Worm (Caenorhabditis elegans) whole organism, L2 larva: ENCODE data around the gene F59B2.12.

Source experiments
- C34F6.9 ChIP-seq: fragments of 150-350 bp; optimal IDR thresholded peaks from 2 replicates; lab custom pipeline; 2014; ENCODE audit warnings: missing biosample characterization, missing genetic modification characterization
- F13H6.1 ChIP-seq: sonication (generic microtip); optimal IDR thresholded peaks from 2 replicates; lab custom pipeline; 2016; ENCODE audit warnings: missing genetic modification characterization, missing compliant biosample characterization
- R02D3.7 ChIP-seq: fragments of 150-350 bp; optimal IDR thresholded peaks from 2 replicates; lab custom pipeline; 2014; ENCODE audit warnings: missing biosample characterization, missing genetic modification characterization
- Y55F3AM.14 ChIP-seq: fragments of 200-800 bp; sonication (Bioruptor generic); optimal IDR thresholded peaks from 2 replicates; lab custom pipeline; 2018; ENCODE audit warnings: mild to moderate bottlenecking, missing genetic modification characterization, missing compliant biosample characterization
- ZK546.5 ChIP-seq: sonication (generic microtip); optimal IDR thresholded peaks from 2 replicates; lab custom pipeline; 2017; ENCODE audit warnings: missing biosample characterization, missing genetic modification characterization
- alr-1 ChIP-seq: fragments of 150-350 bp; optimal IDR thresholded peaks from 2 replicates; lab custom pipeline; 2014; ENCODE audit warnings: missing biosample characterization, missing genetic modification characterization
- aly-2 ChIP-seq: fragments of 150-350 bp; optimal IDR thresholded peaks from 2 replicates; lab custom pipeline; 2014; ENCODE audit warnings: missing biosample characterization, missing genetic modification characterization
- blmp-1 ChIP-seq: sonication (generic microtip); optimal IDR thresholded peaks from 2 replicates; lab custom pipeline; 2017; ENCODE audit warnings: missing genetic modification characterization, mild to moderate bottlenecking, missing compliant biosample characterization, antibody characterized with exemption, moderate library complexity; ENCODE audit not compliant: insufficient read depth
- ceh-82 ChIP-seq: fragments of 150-350 bp; optimal IDR thresholded peaks from 2 replicates; lab custom pipeline; 2014; ENCODE audit warnings: missing biosample characterization, missing genetic modification characterization
- crh-2 ChIP-seq: sonication (generic microtip); optimal IDR thresholded peaks from 2 replicates; lab custom pipeline; 2017; ENCODE audit warnings: missing biosample characterization, missing genetic modification characterization
- dmd-4 ChIP-seq: sonication (generic microtip); optimal IDR thresholded peaks from 2 replicates; lab custom pipeline; 2017; ENCODE audit warnings: missing biosample characterization, missing genetic modification characterization
- egl-27 ChIP-seq: sonication (generic microtip); optimal IDR thresholded peaks from 3 replicates; lab custom pipeline; 2017; ENCODE audit warnings: missing biosample characterization, missing genetic modification reagents, missing genetic modification characterization
- elt-3 ChIP-seq: sonication (generic microtip); optimal IDR thresholded peaks from 2 replicates; lab custom pipeline; 2017; ENCODE audit warnings: missing biosample characterization, missing genetic modification characterization
- fos-1 ChIP-seq: fragments of 150-350 bp; optimal IDR thresholded peaks from 2 replicates; lab custom pipeline; 2014; ENCODE audit warnings: missing biosample characterization, missing genetic modification characterization
- gmeb-1 ChIP-seq: fragments of 150-350 bp; optimal IDR thresholded peaks from 2 replicates; lab custom pipeline; 2014; ENCODE audit warnings: missing biosample characterization, missing genetic modification characterization
- lin-11 ChIP-seq: fragments of 150-350 bp; sonication (generic microtip); optimal IDR thresholded peaks from 2 replicates; lab custom pipeline; 2014; ENCODE audit warnings: missing biosample characterization, missing genetic modification characterization, inconsistent platforms, mixed read lengths
- lin-13 ChIP-seq: fragments of 150-350 bp; optimal IDR thresholded peaks from 2 replicates; lab custom pipeline; 2014; ENCODE audit warnings: missing biosample characterization, missing genetic modification reagents, missing genetic modification characterization
- lsy-2 ChIP-seq, 2 experiments: fragments of 150-350 bp in 1 of 2; sonication (generic microtip) in 1 of 2; optimal IDR thresholded peaks; 2 replicates each; lab custom pipeline; 2014 to 2017; ENCODE audit warnings: missing biosample characterization in 2 of 2, missing genetic modification characterization in 2 of 2
- mab-5 ChIP-seq: fragments of 150-350 bp; optimal IDR thresholded peaks from 2 replicates; lab custom pipeline; 2014; ENCODE audit warnings: missing biosample characterization, missing genetic modification characterization
- mbf-1 ChIP-seq: sonication (generic microtip); optimal IDR thresholded peaks from 2 replicates; lab custom pipeline; 2017; ENCODE audit warnings: missing biosample characterization, missing genetic modification characterization
- mdl-1 ChIP-seq, 2 experiments: fragments of 150-350 bp in 1 of 2; sonication (generic microtip) in 1 of 2; optimal IDR thresholded peaks; 2 replicates each; lab custom pipeline; 2017; ENCODE audit warnings: missing biosample characterization in 2 of 2, missing genetic modification characterization in 2 of 2
- nhr-10 ChIP-seq: sonication (generic microtip); optimal IDR thresholded peaks from 2 replicates; lab custom pipeline; 2017; ENCODE audit warnings: missing biosample characterization, missing genetic modification characterization
- nhr-11 ChIP-seq: fragments of 150-350 bp; optimal IDR thresholded peaks from 2 replicates; lab custom pipeline; 2014; ENCODE audit warnings: missing biosample characterization, missing genetic modification characterization
- nhr-12 ChIP-seq: fragments of 150-350 bp; optimal IDR thresholded peaks from 2 replicates; lab custom pipeline; 2014; ENCODE audit warnings: missing biosample characterization, missing genetic modification characterization
- nhr-129 ChIP-seq: fragments of 150-350 bp; optimal IDR thresholded peaks from 2 replicates; lab custom pipeline; 2014; ENCODE audit warnings: missing biosample characterization, missing genetic modification characterization
- nhr-21 ChIP-seq: fragments of 150-350 bp; optimal IDR thresholded peaks from 2 replicates; lab custom pipeline; 2014; ENCODE audit warnings: missing biosample characterization, missing genetic modification characterization
- nhr-23 ChIP-seq: fragments of 150-350 bp; optimal IDR thresholded peaks from 2 replicates; lab custom pipeline; 2014; ENCODE audit warnings: missing biosample characterization, missing genetic modification reagents, missing genetic modification characterization
- nhr-25 ChIP-seq: fragments of 150-350 bp; sonication (generic microtip); optimal IDR thresholded peaks from 3 replicates; lab custom pipeline; 2014; ENCODE audit warnings: missing biosample characterization, missing genetic modification characterization
- nhr-6 ChIP-seq: fragments of 150-350 bp; optimal IDR thresholded peaks from 2 replicates; lab custom pipeline; 2014; ENCODE audit warnings: missing biosample characterization, missing genetic modification characterization
- nhr-77 ChIP-seq: fragments of 150-350 bp; optimal IDR thresholded peaks from 2 replicates; lab custom pipeline; 2014; ENCODE audit warnings: missing biosample characterization, missing genetic modification characterization
- sem-4 ChIP-seq: fragments of 150-350 bp; optimal IDR thresholded peaks from 2 replicates; lab custom pipeline; 2014; ENCODE audit warnings: missing biosample characterization, missing genetic modification reagents, missing genetic modification characterization
- skn-1 ChIP-seq: sonication (generic microtip); optimal IDR thresholded peaks from 2 replicates; lab custom pipeline; 2017; ENCODE audit warnings: missing biosample characterization, missing genetic modification characterization
- sma-3 ChIP-seq: sonication (generic microtip); optimal IDR thresholded peaks from 2 replicates; lab custom pipeline; 2016; ENCODE audit warnings: missing genetic modification reagents, missing genetic modification characterization, missing compliant biosample characterization
- sma-9 ChIP-seq, 2 experiments: fragments of 150-350 bp in 1 of 2; sonication (generic microtip) in 1 of 2; optimal IDR thresholded peaks; 2 replicates each; lab custom pipeline; 2014 to 2016; ENCODE audit warnings: missing genetic modification characterization in 2 of 2, mild to moderate bottlenecking in 1 of 2, missing biosample characterization in 1 of 2, missing compliant biosample characterization in 1 of 2, missing genetic modification reagents in 1 of 2, moderate library complexity in 1 of 2
- snpc-4 ChIP-seq: fragments of 150-350 bp; optimal IDR thresholded peaks from 2 replicates; lab custom pipeline; 2014; ENCODE audit warnings: missing biosample characterization, missing genetic modification characterization
- unc-39 ChIP-seq: fragments of 150-350 bp; optimal IDR thresholded peaks from 2 replicates; lab custom pipeline; 2014; ENCODE audit warnings: missing biosample characterization, missing genetic modification characterization
- unc-55 ChIP-seq: fragments of 150-350 bp; sonication (generic microtip); optimal IDR thresholded peaks from 3 replicates; lab custom pipeline; 2014; ENCODE audit warnings: missing biosample characterization, missing genetic modification reagents, missing genetic modification characterization
- unc-62 ChIP-seq: fragments of 150-350 bp; optimal IDR thresholded peaks from 2 replicates; lab custom pipeline; 2014; ENCODE audit warnings: missing biosample characterization, missing genetic modification reagents, missing genetic modification characterization
- zag-1 ChIP-seq: fragments of 150-350 bp; optimal IDR thresholded peaks from 2 replicates; lab custom pipeline; 2014; ENCODE audit warnings: missing biosample characterization, missing genetic modification characterization
- ztf-1 ChIP-seq: fragments of 200-800 bp; sonication (Bioruptor generic); conservative IDR thresholded peaks from 2 replicates; pipeline ENCODE4 v1.3.6; 2022; ENCODE audit warnings: missing genetic modification characterization, missing compliant biosample characterization
- ztf-11 ChIP-seq: sonication (generic microtip); optimal IDR thresholded peaks from 2 replicates; lab custom pipeline; 2017; ENCODE audit warnings: missing biosample characterization, missing genetic modification characterization
- ztf-4 ChIP-seq: fragments of 150-350 bp; optimal IDR thresholded peaks from 2 replicates; lab custom pipeline; 2014; ENCODE audit warnings: missing biosample characterization, missing genetic modification characterization

The F59B2.12 gene

DNA sequence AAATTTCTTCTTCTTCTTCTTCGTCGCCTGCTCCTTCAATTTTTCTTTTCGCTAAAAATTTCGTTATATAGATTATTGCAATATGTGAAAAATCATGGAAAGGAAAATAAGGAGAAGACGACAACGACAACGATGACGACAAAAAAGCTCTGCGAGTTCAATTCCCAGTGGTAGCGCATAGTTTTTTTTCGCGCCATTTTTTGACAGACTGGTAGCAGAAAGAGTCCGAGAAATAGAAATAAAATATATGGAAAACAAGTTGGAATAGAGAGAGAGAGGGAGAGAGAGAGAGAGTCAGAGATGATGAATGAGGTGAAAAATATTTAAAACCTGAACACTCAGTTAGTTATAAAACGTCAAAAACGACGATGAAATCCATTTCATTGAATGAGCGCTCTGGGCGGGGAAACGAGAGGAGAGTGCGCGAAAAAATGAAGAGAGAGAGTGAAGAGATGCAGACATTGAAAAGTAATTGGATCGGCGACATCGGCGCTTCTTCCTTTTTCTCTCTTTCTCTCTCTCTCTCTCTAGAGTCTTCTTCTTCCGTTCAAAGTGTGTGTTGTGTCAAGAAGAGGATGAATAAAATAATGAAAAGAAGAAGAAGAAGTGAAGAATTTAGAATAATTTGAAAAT is 35.4 kb upstream of the F59B2.12 start, which contains the start of gene pde-2:
pde-2 (minus strand) TSS at position 51 of the 633 bp plus-strand sequence.
- TF ChIP-seq sma-9 (GFP tag; optimal IDR thresholded peaks at IDR 0.05; lab: Kevin White, UChicago) = peak; percentile 74
- no peak for TF ChIP-seq sma-9 (tag; optimal IDR thresholded peaks at IDR 0.05; lab: Kevin White, UChicago)
- TF ChIP-seq nhr-23 (tag; lab: Kevin White, UChicago) = no peak
- TF ChIP-seq lsy-2 (tag; optimal IDR thresholded peaks at IDR 0.05; lab: Kevin White, UChicago) = peak in 1 of 2 experiments; percentile 69
- peak; percentile 6 for TF ChIP-seq sma-3
- TF ChIP-seq lin-13 (GFP tag; lab: Kevin White, UChicago) = peak; percentile 11
- no peak for TF ChIP-seq nhr-12 (tag; lab: Kevin White, UChicago)
- peak; percentile 61 for TF ChIP-seq nhr-6 (tag; lab: Kevin White, UChicago)
- TF ChIP-seq unc-39 (tag; lab: Kevin White, UChicago) = no peak
- peak; percentile 75 for TF ChIP-seq zag-1
- no peak for TF ChIP-seq aly-2 (tag; lab: Kevin White, UChicago)
- TF ChIP-seq Y55F3AM.14 (GFP tag; lab: Kevin White, UChicago) = peak; percentile 12
- TF ChIP-seq snpc-4 (tag; lab: Kevin White, UChicago) = peak; percentile 61
- no peak for TF ChIP-seq ceh-82 (tag; lab: Kevin White, UChicago)
- TF ChIP-seq unc-55 = peak; percentile 50
- TF ChIP-seq alr-1 (tag; lab: Kevin White, UChicago) = no peak
- TF ChIP-seq egl-27 (tag; lab: Kevin White, UChicago) = no peak
- no peak for TF ChIP-seq ztf-11 (tag; lab: Kevin White, UChicago)
- TF ChIP-seq nhr-25 (tag; lab: Kevin White, UChicago) = peak; percentile 38
- TF ChIP-seq F13H6.1 (tag; lab: Kevin White, UChicago) = peak; percentile 68
- TF ChIP-seq nhr-129 = peak; percentile 74
- TF ChIP-seq skn-1 = no peak
- TF ChIP-seq mab-5 (tag; lab: Kevin White, UChicago) = no peak
- peak; percentile 77 for TF ChIP-seq crh-2
- TF ChIP-seq nhr-10 (tag; lab: Kevin White, UChicago) = no peak
- TF ChIP-seq lin-11 = no peak
- no peak for TF ChIP-seq mbf-1 (tag; lab: Kevin White, UChicago)
- TF ChIP-seq nhr-21 = no peak
- peak; percentile 36 for TF ChIP-seq fos-1 (tag; lab: Kevin White, UChicago)
- no peak for TF ChIP-seq R02D3.7
- peak; percentile 37 for TF ChIP-seq ztf-4
- peak; percentile 81 for TF ChIP-seq C34F6.9 (tag; lab: Kevin White, UChicago)
- peak in 1 of 2 experiments; percentile 16 for TF ChIP-seq mdl-1 (tag; optimal IDR thresholded peaks at IDR 0.05; lab: Kevin White, UChicago)
- no peak for TF ChIP-seq elt-3 (tag; lab: Kevin White, UChicago)
- TF ChIP-seq ztf-1 (GFP tag; lab: Robert Waterston, UW) = no peak
- peak; percentile 76 for TF ChIP-seq sem-4 (tag; lab: Kevin White, UChicago)

DNA sequence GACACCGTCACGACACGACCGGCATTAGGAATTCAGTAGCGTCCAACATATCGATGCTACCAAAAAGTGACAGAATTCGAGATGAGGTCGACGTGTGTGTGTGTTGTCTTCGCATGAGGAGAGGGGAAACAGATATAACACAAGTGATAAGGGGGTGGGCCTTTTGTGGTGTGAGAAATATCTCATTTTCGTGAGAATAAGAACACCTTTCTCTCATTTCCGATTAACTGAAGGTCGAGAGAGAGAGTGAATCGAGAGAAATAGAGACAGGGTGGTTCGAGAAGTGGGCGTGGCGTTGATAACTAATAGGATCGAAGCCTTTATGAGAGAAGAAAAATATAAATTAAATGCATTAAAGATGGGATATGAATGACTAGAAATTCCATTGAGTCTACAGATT is 34.3 kb upstream of the F59B2.12 start:
- TF ChIP-seq sma-3 (peak; percentile 34), C34F6.9 (tag; lab: Kevin White, UChicago) (no peak), nhr-129 (no peak), sma-9 (GFP tag; optimal IDR thresholded peaks at IDR 0.05; lab: Kevin White, UChicago) (peak; percentile 37), sma-9 (tag; optimal IDR thresholded peaks at IDR 0.05; lab: Kevin White, UChicago) (no peak), ztf-11 (tag; lab: Kevin White, UChicago) (no peak), crh-2 (no peak), mab-5 (tag; lab: Kevin White, UChicago) (no peak), dmd-4 (tag; lab: Kevin White, UChicago) (no peak), Y55F3AM.14 (GFP tag; lab: Kevin White, UChicago) (no peak), lin-13 (GFP tag; lab: Kevin White, UChicago) (no peak), aly-2 (tag; lab: Kevin White, UChicago) (no peak), blmp-1 (peak; percentile 41), ztf-1 (GFP tag; lab: Robert Waterston, UW) (no peak), lin-11 (no peak), nhr-25 (tag; lab: Kevin White, UChicago) (peak; percentile 41)
- TF ChIP-seq, all 48 proteins: peak for 4

DNA sequence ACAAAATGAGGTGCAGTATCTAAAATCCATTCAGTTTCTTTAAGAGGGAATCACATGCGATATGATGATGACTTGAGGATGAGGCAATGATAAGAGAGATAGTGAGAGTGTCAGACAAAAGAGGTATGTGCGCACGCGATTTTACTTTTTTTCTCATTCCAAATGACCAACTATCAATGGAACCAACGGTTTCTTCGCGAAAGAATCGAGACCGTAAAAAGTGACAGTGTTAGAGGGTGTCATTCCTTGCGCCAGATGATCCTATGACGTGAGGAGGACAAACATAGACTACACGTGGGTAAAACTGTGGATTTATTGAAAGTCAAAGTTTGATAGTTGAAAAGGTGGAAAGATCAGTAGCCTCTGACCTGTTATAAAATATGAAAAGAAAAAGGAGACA is 33.6 kb upstream of the F59B2.12 start:
- no peak for TF ChIP-seq snpc-4 (tag; lab: Kevin White, UChicago)
- TF ChIP-seq nhr-129 = peak; percentile 78
- no peak for TF ChIP-seq lin-11
- no peak for TF ChIP-seq unc-62
- no peak for TF ChIP-seq elt-3 (tag; lab: Kevin White, UChicago)
- TF ChIP-seq nhr-25 (tag; lab: Kevin White, UChicago) = peak; percentile 22
- TF ChIP-seq sem-4 (tag; lab: Kevin White, UChicago) = no peak
- no peak for TF ChIP-seq nhr-10 (tag; lab: Kevin White, UChicago)
- TF ChIP-seq sma-9 (GFP tag; optimal IDR thresholded peaks at IDR 0.05; lab: Kevin White, UChicago) = peak; percentile 70
- TF ChIP-seq sma-9 (tag; optimal IDR thresholded peaks at IDR 0.05; lab: Kevin White, UChicago) = no peak
- TF ChIP-seq unc-55 = no peak
- TF ChIP-seq Y55F3AM.14 (GFP tag; lab: Kevin White, UChicago) = no peak
- TF ChIP-seq blmp-1 = peak; percentile 80
- no peak for TF ChIP-seq mbf-1 (tag; lab: Kevin White, UChicago)
- no peak for TF ChIP-seq nhr-12 (tag; lab: Kevin White, UChicago)
- no peak for TF ChIP-seq gmeb-1 (tag; lab: Kevin White, UChicago)
- TF ChIP-seq R02D3.7 = no peak
- peak; percentile 62 for TF ChIP-seq nhr-21
- TF ChIP-seq nhr-77 (tag; lab: Kevin White, UChicago) = no peak
- TF ChIP-seq mdl-1 (tag; optimal IDR thresholded peaks at IDR 0.05; lab: Kevin White, UChicago) = peak in 1 of 2 experiments; percentile 39
- TF ChIP-seq fos-1 (tag; lab: Kevin White, UChicago) = peak; percentile 28
- TF ChIP-seq nhr-11 (tag; lab: Kevin White, UChicago) = no peak
- no peak for TF ChIP-seq ZK546.5 (tag; lab: Kevin White, UChicago)
- TF ChIP-seq egl-27 (tag; lab: Kevin White, UChicago) = no peak
- TF ChIP-seq, all 48 proteins: peak for 7
